Worm (Caenorhabditis elegans): ENCODE measurements around the gene R12C12.7.

ce11 chrII:6091380-6091779, 35.6 kb upstream of the R12C12.7 start, which contains the start of the genes fbf-2 and nspg-3:
- no peak for TF ChIP-seq flt-1 (GFP tag; IDR thresholded peaks at IDR 0.05)
- no peak for TF ChIP-seq aly-1 (tag; optimal IDR thresholded peaks at IDR 0.05)
- no peak for TF ChIP-seq B0310.2 (tag; optimal IDR thresholded peaks at IDR 0.05)
- TF ChIP-seq hnd-1 (tag; optimal IDR thresholded peaks at IDR 0.05) = no peak
- no peak for TF ChIP-seq ama-1 (optimal IDR thresholded peaks at IDR 0.05)
- TF ChIP-seq tbx-11 (GFP tag; IDR thresholded peaks at IDR 0.05) = no peak
- no peak for TF ChIP-seq tbx-37 (GFP tag; conservative IDR thresholded peaks at IDR 0.05)
- no peak for TF ChIP-seq ets-7 (tag; optimal IDR thresholded peaks at IDR 0.05)
